Fruit fly (Drosophila melanogaster): ENCODE measurements around the gene CG33688.

CG33688 gene

DNA sequence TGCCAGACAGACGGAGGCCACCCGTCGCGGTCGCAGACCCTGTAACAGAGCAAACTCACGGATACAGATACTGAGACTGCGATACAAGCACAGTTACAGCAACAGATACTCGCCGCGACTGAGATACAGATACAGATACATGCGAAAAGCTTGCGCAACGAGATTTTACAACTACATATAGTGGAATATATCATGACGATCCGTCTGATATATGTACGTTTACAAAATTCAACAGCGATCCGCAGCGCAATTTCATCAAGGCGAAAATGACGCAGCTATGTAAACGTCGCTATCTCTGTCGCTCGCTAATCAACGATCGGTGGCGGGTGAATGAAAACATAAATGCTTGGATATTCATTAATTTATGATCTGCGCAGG, 48.9 kb upstream of the CG33688 start (continued):
- TF ChIP-seq grn (GFP tag; optimal IDR thresholded peaks at IDR 0.05) (peak; percentile 46), usp (GFP tag; optimal IDR thresholded peaks at IDR 0.05) (no peak), CG15514 (GFP tag; optimal IDR thresholded peaks at IDR 0.05) (peak; percentile 21), sug (tag; optimal IDR thresholded peaks at IDR 0.05) (peak; percentile 27), exex (tag; optimal IDR thresholded peaks at IDR 0.05) (peak; percentile 14), CG11093 (GFP tag; IDR thresholded peaks at IDR 0.05) (no peak), nom (GFP tag; optimal IDR thresholded peaks at IDR 0.05) (peak; percentile 51), chinmo (GFP tag; IDR thresholded peaks at IDR 0.05; ENCODE audit: partially characterized antibody) (peak; percentile 91; the same call in 3 of the 4 replicates), CG10543 (GFP tag; optimal IDR thresholded peaks at IDR 0.05) (peak; percentile 65), rib (GFP tag; IDR thresholded peaks at IDR 0.05) (peak; percentile 39; the same call in 1 of the 2 replicates), Pdp1 (GFP tag; optimal IDR thresholded peaks at IDR 0.05) (peak in 1 of 2 experiments; percentile 94), ci (GFP tag; IDR thresholded peaks at IDR 0.05) (0 out of 3 replicates have a peak, but pooled peaks have one; percentile 14), CG9876 (GFP tag; optimal IDR thresholded peaks at IDR 0.05) (no peak), CG12071 (GFP tag; optimal IDR thresholded peaks at IDR 0.05) (peak; percentile 29), B-H2 (GFP tag; optimal IDR thresholded peaks at IDR 0.05) (peak; percentile 20)

dm6 chr3L:16150850-16151515, 48.0 kb upstream of the CG33688 start:
- TF ChIP-seq HLH54F (GFP tag; optimal IDR thresholded peaks at IDR 0.05), result no peak
- no peak for TF ChIP-seq Dp (GFP tag; optimal IDR thresholded peaks at IDR 0.05)
- no peak for TF ChIP-seq CG6654 (GFP tag; optimal IDR thresholded peaks at IDR 0.05)
- TF ChIP-seq odd (GFP tag; optimal IDR thresholded peaks at IDR 0.05), result no peak
- no peak for TF ChIP-seq fru (optimal IDR thresholded peaks at IDR 0.05)
- no peak for TF ChIP-seq Neu2 (GFP tag; optimal IDR thresholded peaks at IDR 0.05; ENCODE audit: borderline replicate concordance)
- TF ChIP-seq D19B (GFP tag; optimal IDR thresholded peaks at IDR 0.05), result peak; percentile 85
- peak; percentile 86 for TF ChIP-seq CG18011 (GFP tag; optimal IDR thresholded peaks at IDR 0.05)
- no peak for TF ChIP-seq bbx (GFP tag; IDR thresholded peaks at IDR 0.05; ENCODE audit: partially characterized antibody)
- TF ChIP-seq dmrt11E (tag; optimal IDR thresholded peaks at IDR 0.05), result no peak
- no peak for TF ChIP-seq CG8478 (optimal IDR thresholded peaks at IDR 0.05)
- TF ChIP-seq HLH4C (GFP tag; IDR thresholded peaks at IDR 0.05; ENCODE audit: partially characterized antibody), result no peak
- no peak for TF ChIP-seq CG11504 (tag; optimal IDR thresholded peaks at IDR 0.05)
- no peak for TF ChIP-seq pum (GFP tag; optimal IDR thresholded peaks at IDR 0.05)
- TF ChIP-seq gt (GFP tag; IDR thresholded peaks at IDR 0.05), result no peak
- TF ChIP-seq Sry-β (GFP tag; optimal IDR thresholded peaks at IDR 0.05), result no peak
- no peak for TF ChIP-seq dysf (GFP tag; IDR thresholded peaks at IDR 0.05)
- TF ChIP-seq CG1602 (GFP tag; optimal IDR thresholded peaks at IDR 0.05), result no peak
- TF ChIP-seq C15 (GFP tag; IDR thresholded peaks at IDR 0.05), result no peak
- TF ChIP-seq Fer3 (tag; optimal IDR thresholded peaks at IDR 0.05), result no peak
- no peak for TF ChIP-seq pfk (GFP tag; optimal IDR thresholded peaks at IDR 0.05)
- peak; percentile 2 for TF ChIP-seq CG17359 (tag; optimal IDR thresholded peaks at IDR 0.05)
- peak; percentile 35 for TF ChIP-seq Ets65A (GFP tag)
- no peak for TF ChIP-seq gcm2 (GFP tag; optimal IDR thresholded peaks at IDR 0.05)
- no peak for TF ChIP-seq CG10543 (GFP tag; optimal IDR thresholded peaks at IDR 0.05)
- no peak for TF ChIP-seq tap (tag; optimal IDR thresholded peaks at IDR 0.05)
- no peak for TF ChIP-seq Hr51 (GFP tag; optimal IDR thresholded peaks at IDR 0.05)
- TF ChIP-seq H2.0 (GFP tag; IDR thresholded peaks at IDR 0.05), result no peak

Data from whole organism, embryonic.